Fruit fly (Drosophila melanogaster): Measurements from ENCODE around the gene CG46468.
A peak's percentile ranks its signal among the peaks of the same experiment; 100 is the strongest.

The CG46468 gene

DNA sequence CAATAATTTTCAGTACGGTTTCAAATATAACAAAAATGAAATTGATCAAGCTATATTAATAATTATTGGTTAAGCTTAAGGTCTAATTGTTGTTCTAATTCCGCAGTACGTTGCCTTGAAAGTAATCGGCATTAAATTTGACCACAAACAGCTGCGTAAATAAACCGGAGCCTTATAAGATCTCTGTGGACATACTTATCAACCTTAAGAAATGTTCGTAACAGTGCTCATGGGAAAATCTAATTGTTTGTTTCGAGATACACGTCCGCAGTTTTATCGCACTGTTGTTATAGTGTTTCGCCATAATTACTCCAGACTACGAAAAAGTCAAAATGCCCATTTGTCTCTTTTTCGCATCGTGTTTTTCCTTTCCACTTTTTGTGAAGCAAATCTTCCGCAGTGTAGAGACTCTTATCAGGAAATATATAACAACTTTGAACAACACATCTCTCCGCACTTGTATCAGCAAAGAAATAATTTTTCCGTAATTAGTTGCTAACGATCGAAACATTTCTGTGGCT is 35.3 kb downstream of the CG46468 start (continued):
- no peak for TF ChIP-seq Ets97D (GFP tag; optimal IDR thresholded peaks at IDR 0.05)
- peak; percentile 34 for TF ChIP-seq Meics (GFP tag; optimal IDR thresholded peaks at IDR 0.05)
- TF ChIP-seq Hmx (GFP tag; optimal IDR thresholded peaks at IDR 0.05) = no peak
- peak; percentile 5 for TF ChIP-seq gro (GFP tag; optimal IDR thresholded peaks at IDR 0.05)
- no peak for TF ChIP-seq CG2202 (tag; optimal IDR thresholded peaks at IDR 0.05)
- no peak for TF ChIP-seq CG3065 (GFP tag; optimal IDR thresholded peaks at IDR 0.05)
- TF ChIP-seq yki (optimal IDR thresholded peaks at IDR 0.05) = no peak
- TF ChIP-seq CG2120 (GFP tag; optimal IDR thresholded peaks at IDR 0.05) = peak; percentile 5
- no peak for TF ChIP-seq tin (GFP tag; optimal IDR thresholded peaks at IDR 0.05)
- no peak for TF ChIP-seq Trl (optimal IDR thresholded peaks at IDR 0.05)
- no peak for TF ChIP-seq Trl (GFP tag; optimal IDR thresholded peaks at IDR 0.05)
- TF ChIP-seq cad (GFP tag; optimal IDR thresholded peaks at IDR 0.05) = no peak
- TF ChIP-seq Med (GFP tag) = no peak
- TF ChIP-seq CG17829 (tag; optimal IDR thresholded peaks at IDR 0.05) = no peak
- TF ChIP-seq Lpt (GFP tag; optimal IDR thresholded peaks at IDR 0.05) = no peak
- TF ChIP-seq lov (optimal IDR thresholded peaks at IDR 0.05) = no peak
- TF ChIP-seq lov (GFP tag; IDR thresholded peaks at IDR 0.05) = no peak
- TF ChIP-seq CG12219 (GFP tag; optimal IDR thresholded peaks at IDR 0.05) = no peak
- no peak for TF ChIP-seq Taf1 (GFP tag; IDR thresholded peaks at IDR 0.05)
- TF ChIP-seq kah (GFP tag; optimal IDR thresholded peaks at IDR 0.05) = no peak
- TF ChIP-seq fu2 (GFP tag; optimal IDR thresholded peaks at IDR 0.05) = no peak
- no peak for TF ChIP-seq CG12391 (tag; optimal IDR thresholded peaks at IDR 0.05)
- TF ChIP-seq caup (GFP tag; optimal IDR thresholded peaks at IDR 0.05; ENCODE audit: severe bottlenecking) = peak; percentile 57
- TF ChIP-seq Optix (GFP tag; IDR thresholded peaks at IDR 0.05) = no peak
- no peak for TF ChIP-seq dati (GFP tag; IDR thresholded peaks at IDR 0.05)
- TF ChIP-seq tx (GFP tag; optimal IDR thresholded peaks at IDR 0.05) = no peak
- no peak for TF ChIP-seq CG17612 (GFP tag; IDR thresholded peaks at IDR 0.05)
- no peak for TF ChIP-seq CG14667 (GFP tag; IDR thresholded peaks at IDR 0.05)
- TF ChIP-seq crc (GFP tag; optimal IDR thresholded peaks at IDR 0.05) = no peak
- TF ChIP-seq insv (GFP tag; optimal IDR thresholded peaks at IDR 0.05) = no peak
- no peak for TF ChIP-seq ase (GFP tag; IDR thresholded peaks at IDR 0.05)
- no peak for TF ChIP-seq CG2875 (GFP tag; optimal IDR thresholded peaks at IDR 0.05)
- TF ChIP-seq CG13424 (tag; optimal IDR thresholded peaks at IDR 0.05) = no peak
- no peak for TF ChIP-seq CG7271 (tag; optimal IDR thresholded peaks at IDR 0.05)
- TF ChIP-seq CG42726 (GFP tag; IDR thresholded peaks at IDR 0.05; ENCODE audit: partially characterized antibody) = no peak
- TF ChIP-seq klu (GFP tag; IDR thresholded peaks at IDR 0.05) = no peak
- no peak for TF ChIP-seq Opbp (GFP tag; IDR thresholded peaks at IDR 0.05; ENCODE audit: partially characterized antibody)
- no peak for TF ChIP-seq CG31224 (GFP tag; IDR thresholded peaks at IDR 0.05)
- TF ChIP-seq CG12659 (GFP tag; optimal IDR thresholded peaks at IDR 0.05) = no peak
- no peak for TF ChIP-seq pita (GFP tag; optimal IDR thresholded peaks at IDR 0.05)
- no peak for TF ChIP-seq CG8089 (GFP tag; optimal IDR thresholded peaks at IDR 0.05)
- no peak for TF ChIP-seq pros (GFP tag; optimal IDR thresholded peaks at IDR 0.05)
- no peak for TF ChIP-seq MTF-1 (GFP tag; optimal IDR thresholded peaks at IDR 0.05; ENCODE audit: borderline replicate concordance)
- TF ChIP-seq esg (GFP tag; conservative IDR thresholded peaks at IDR 0.05) = no peak
- TF ChIP-seq Hr51 (GFP tag; optimal IDR thresholded peaks at IDR 0.05) = no peak
- TF ChIP-seq Awh (GFP tag; IDR thresholded peaks at IDR 0.05) = no peak
- TF ChIP-seq gsb (GFP tag; IDR thresholded peaks at IDR 0.05) = no peak
- peak; percentile 31 for TF ChIP-seq CG3281 (GFP tag; optimal IDR thresholded peaks at IDR 0.05)
- no peak for TF ChIP-seq HLH54F (GFP tag; optimal IDR thresholded peaks at IDR 0.05)
- no peak for TF ChIP-seq CG16813 (GFP tag; IDR thresholded peaks at IDR 0.05; ENCODE audit: partially characterized antibody)
- TF ChIP-seq CG11247 (GFP tag; IDR thresholded peaks at IDR 0.05) = no peak
- no peak for TF ChIP-seq Bteb2 (GFP tag; optimal IDR thresholded peaks at IDR 0.05)
- TF ChIP-seq CG1529 (GFP tag; optimal IDR thresholded peaks at IDR 0.05) = no peak
